Fruit fly (Drosophila melanogaster) whole organism, adult: ENCODE measurements around the gene shv.
A peak's percentile ranks its signal among the peaks of the same experiment; 100 is the strongest.

Experiments used
- CG12768 ChIP-seq: fragments of 200-800 bp; sonication (Bioruptor generic); optimal IDR thresholded peaks from 2 replicates; lab custom pipeline; 2017; ENCODE audit warnings: missing biosample characterization, missing genetic modification characterization, mild to moderate bottlenecking, moderate library complexity, missing genetic modification reagents
- CG14711 ChIP-seq: fragments of 200-800 bp; sonication (Bioruptor generic); optimal IDR thresholded peaks from 2 replicates; lab custom pipeline; 2018; ENCODE audit warnings: missing biosample characterization, mild to moderate bottlenecking, missing genetic modification characterization, moderate library complexity
- CG1620 ChIP-seq: fragments of 200-800 bp; sonication (Bioruptor generic); optimal IDR thresholded peaks from 2 replicates; lab custom pipeline; 2016; ENCODE audit warnings: missing biosample characterization, missing genetic modification characterization
- CG7045 ChIP-seq: fragments of 200-800 bp; sonication (Bioruptor generic); optimal IDR thresholded peaks from 2 replicates; lab custom pipeline; 2017; ENCODE audit warnings: missing biosample characterization, mild to moderate bottlenecking, missing genetic modification characterization
- Clk ChIP-seq: fragments of 200-800 bp; sonication (Bioruptor generic); optimal IDR thresholded peaks from 2 replicates; lab custom pipeline; 2017; ENCODE audit warnings: missing biosample characterization, missing genetic modification characterization
- Crg-1 ChIP-seq: fragments of 200-800 bp; sonication (Bioruptor generic); optimal IDR thresholded peaks from 2 replicates; lab custom pipeline; 2016; ENCODE audit warnings: missing biosample characterization, missing genetic modification characterization
- Hr96 ChIP-seq: fragments of 200-800 bp; sonication (Bioruptor generic); optimal IDR thresholded peaks from 2 replicates; lab custom pipeline; 2016; ENCODE audit warnings: missing biosample characterization, missing genetic modification characterization
- Mnt ChIP-seq: fragments of 200-800 bp; sonication (Bioruptor generic); optimal IDR thresholded peaks from 2 replicates; lab custom pipeline; 2016; ENCODE audit warnings: missing biosample characterization, mild to moderate bottlenecking, missing genetic modification characterization
- bab1 ChIP-seq: fragments of 200-800 bp; sonication (Bioruptor generic); optimal IDR thresholded peaks from 3 replicates; lab custom pipeline; 2019; ENCODE audit warnings: missing biosample characterization, mild to moderate bottlenecking, missing genetic modification characterization, moderate library complexity
- kay ChIP-seq: fragments of 200-800 bp; sonication (Bioruptor generic); peaks from one replicate; lab custom pipeline; 2016; ENCODE audit warnings: missing biosample characterization, missing genetic modification characterization, borderline replicate concordance
- ovo ChIP-seq: fragments of 200-800 bp; sonication (Bioruptor generic); optimal IDR thresholded peaks from 2 replicates; lab custom pipeline; 2016; ENCODE audit warnings: missing biosample characterization, missing genetic modification characterization
- pad ChIP-seq: fragments of 200-800 bp; sonication (Bioruptor generic); optimal IDR thresholded peaks from 3 replicates; lab custom pipeline; 2017; ENCODE audit warnings: missing biosample characterization, missing genetic modification characterization, mild to moderate bottlenecking, moderate library complexity, missing genetic modification reagents

- TF ChIP-seq ovo (GFP tag; lab: Kevin White, UChicago) (peak; percentile 59), bab1 (GFP tag; lab: Kevin White, UChicago) (peak; percentile 93), Mnt (peak; percentile 74), Crg-1 (GFP tag; lab: Kevin White, UChicago) (peak; percentile 74), pad (GFP tag; lab: Kevin White, UChicago) (peak; percentile 78), Hr96 (GFP tag; lab: Kevin White, UChicago) (peak; percentile 64), CG12768 (GFP tag; lab: Kevin White, UChicago) (peak; percentile 97), kay (GFP tag; lab: Kevin White, UChicago) (peak; percentile 89), CG7045 (peak; percentile 87), CG1620 (peak; percentile 77), Clk (GFP tag; lab: Kevin White, UChicago) (peak; percentile 41), CG14711 (peak; percentile 92)
Observed at dm6 chr2L:435311-435806, 17.5 kb upstream of the shv start.
